Fruit fly (Drosophila melanogaster): Measurements from ENCODE around the gene CG42556.

The CG42556 gene

dm6 chr2L:16845179-16845578, 44.5 kb upstream of the CG42556 start:
- TF ChIP-seq HHEX (GFP tag; optimal IDR thresholded peaks at IDR 0.05) (peak; percentile 2), tll (GFP tag; optimal IDR thresholded peaks at IDR 0.05) (peak in 1 of 2 experiments; percentile 54), CG13424 (tag; optimal IDR thresholded peaks at IDR 0.05) (no peak), CG15479 (GFP tag; optimal IDR thresholded peaks at IDR 0.05) (peak; percentile 31), Ets65A (GFP tag) (peak; percentile 70), Nf-YB (GFP tag; optimal IDR thresholded peaks at IDR 0.05) (no peak), Nf-YA (GFP tag; IDR thresholded peaks at IDR 0.05) (0 out of 2 replicates have a peak, but pooled peaks have one; percentile 21), ci (GFP tag; IDR thresholded peaks at IDR 0.05) (0 out of 3 replicates have a peak, but pooled peaks have one; percentile 27), Med (GFP tag) (peak; percentile 49), CG9437 (GFP tag; optimal IDR thresholded peaks at IDR 0.05) (no peak), Asciz (GFP tag; optimal IDR thresholded peaks at IDR 0.05) (peak; percentile 27), CG5180 (GFP tag; optimal IDR thresholded peaks at IDR 0.05) (peak; percentile 10), H15 (GFP tag; IDR thresholded peaks at IDR 0.05) (no peak), sens (GFP tag) (peak; percentile 59), MESR4 (GFP tag; optimal IDR thresholded peaks at IDR 0.05) (no peak)

DNA sequence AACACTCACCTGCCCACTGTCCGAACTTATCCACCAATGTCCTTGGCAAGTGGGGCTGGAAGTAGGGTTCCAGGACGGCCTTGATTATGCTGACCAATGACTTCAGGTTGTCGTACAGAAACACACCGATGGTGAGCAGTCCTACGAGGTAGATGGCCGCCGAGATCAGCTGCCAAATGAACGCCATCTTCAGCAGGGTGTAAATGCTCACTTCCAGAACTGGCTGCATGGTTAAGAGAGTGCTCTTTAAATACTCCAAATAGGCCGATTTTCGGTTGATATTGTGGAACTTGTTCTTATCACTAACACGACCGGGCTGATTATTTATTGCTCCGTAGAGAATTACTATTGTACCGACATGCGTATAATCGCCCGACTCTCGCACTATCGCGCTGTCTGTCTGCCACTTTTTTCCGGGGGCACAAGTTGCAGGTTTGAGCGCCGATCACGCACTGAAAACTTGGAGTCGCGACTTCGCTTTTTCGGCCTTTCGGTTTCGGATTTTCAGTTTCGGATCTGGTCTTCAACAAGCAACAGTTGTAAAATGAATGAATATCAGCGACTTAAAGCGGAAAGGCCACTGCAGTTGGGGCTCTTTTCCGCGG, 42.9 kb upstream of the CG42556 start:
- TF ChIP-seq CG13296 (GFP tag; optimal IDR thresholded peaks at IDR 0.05) (peak; percentile 39), tx (GFP tag; optimal IDR thresholded peaks at IDR 0.05) (no peak), E2f2 (GFP tag; IDR thresholded peaks at IDR 0.05) (0 out of 2 replicates have a peak, but pooled peaks have one; percentile 14), CG12769 (tag; optimal IDR thresholded peaks at IDR 0.05) (peak; percentile 15), Hr51 (GFP tag; optimal IDR thresholded peaks at IDR 0.05) (peak in 1 of 2 experiments; percentile 1), CG6175 (GFP tag; IDR thresholded peaks at IDR 0.05) (peak; percentile 88; the same call in 2 of the 3 replicates), CG10543 (GFP tag; optimal IDR thresholded peaks at IDR 0.05) (peak; percentile 55), klu (GFP tag; IDR thresholded peaks at IDR 0.05) (no peak), mirr (GFP tag; optimal IDR thresholded peaks at IDR 0.05) (peak; percentile 88), schlank (tag; optimal IDR thresholded peaks at IDR 0.05) (no peak), CG7987 (GFP tag; optimal IDR thresholded peaks at IDR 0.05) (peak; percentile 5), GATAe (GFP tag; conservative IDR thresholded peaks at IDR 0.05) (peak; percentile 9; the same call in 1 of the 2 replicates), chinmo (GFP tag; IDR thresholded peaks at IDR 0.05; ENCODE audit: partially characterized antibody) (0 out of 4 replicates have a peak, but pooled peaks have one; percentile 40), sug (tag; optimal IDR thresholded peaks at IDR 0.05) (peak; percentile 76), sens (GFP tag) (peak; percentile 47), CG15601 (tag; optimal IDR thresholded peaks at IDR 0.05) (peak; percentile 1), Ets65A (GFP tag) (peak; percentile 17), Deaf1 (tag; optimal IDR thresholded peaks at IDR 0.05) (peak; percentile 88), fd64A (GFP tag; optimal IDR thresholded peaks at IDR 0.05) (peak; percentile 3), CG14710 (tag; optimal IDR thresholded peaks at IDR 0.05) (no peak), odd (GFP tag; optimal IDR thresholded peaks at IDR 0.05) (peak; percentile 51), CG12071 (GFP tag; optimal IDR thresholded peaks at IDR 0.05) (peak; percentile 11), exex (tag; optimal IDR thresholded peaks at IDR 0.05) (peak; percentile 71), CG17612 (GFP tag; IDR thresholded peaks at IDR 0.05) (no peak), CG8290 (GFP tag; optimal IDR thresholded peaks at IDR 0.05) (no peak), CG8290 (tag; optimal IDR thresholded peaks at IDR 0.05) (peak in 1 of 2 experiments; percentile 18), cwo (GFP tag; optimal IDR thresholded peaks at IDR 0.05) (peak; percentile 15), CG1603 (tag; optimal IDR thresholded peaks at IDR 0.05) (no peak), HmgZ (tag; optimal IDR thresholded peaks at IDR 0.05) (peak; percentile 3), CG3163 (GFP tag; optimal IDR thresholded peaks at IDR 0.05) (peak; percentile 64), CG3281 (GFP tag; optimal IDR thresholded peaks at IDR 0.05) (no peak), CG2199 (GFP tag; IDR thresholded peaks at IDR 0.05) (peak; percentile 93), lab (GFP tag; optimal IDR thresholded peaks at IDR 0.05) (peak; percentile 39), Hr78 (GFP tag; optimal IDR thresholded peaks at IDR 0.05) (peak in 1 of 2 experiments; percentile 14)
